Worm (Caenorhabditis elegans) whole organism, L4 larva: ENCODE results near the gene F02E11.7.
A peak's percentile ranks its signal among the peaks of the same experiment; 100 is the strongest.

Experiments
- F44E2.7 ChIP-seq: fragments of 200-800 bp; sonication (Bioruptor generic); IDR thresholded peaks from 2 replicates; pipeline ENCODE4 v2.1.2; 2022; ENCODE audit warnings: missing genetic modification characterization, missing compliant biosample characterization
- R02D3.7 ChIP-seq: fragments of 150-350 bp; sonication (generic microtip); optimal IDR thresholded peaks from 3 replicates; lab custom pipeline; 2014; ENCODE audit warnings: missing biosample characterization, missing genetic modification characterization
- T26A8.4 ChIP-seq: fragments of 200-800 bp; sonication (Bioruptor generic); IDR thresholded peaks from 2 replicates; pipeline ENCODE4 v1.3.6; 2022; ENCODE audit warnings: missing genetic modification characterization, missing compliant biosample characterization
- Y105C5A.15 ChIP-seq: fragments of 200-800 bp; sonication (Bioruptor generic); IDR thresholded peaks from 2 replicates; pipeline ENCODE4 v1.3.6; 2022; ENCODE audit warnings: missing genetic modification characterization, missing compliant biosample characterization
- Y5F2A.4 ChIP-seq: fragments of 200-800 bp; sonication (Bioruptor generic); optimal IDR thresholded peaks from 2 replicates; lab custom pipeline; 2018; ENCODE audit warnings: mild to moderate bottlenecking, missing genetic modification characterization, missing compliant biosample characterization
- ZK546.5 ChIP-seq, 2 experiments: sonication (generic microtip); optimal IDR thresholded peaks; 2 replicates each; lab custom pipeline; 2017; ENCODE audit warnings: missing biosample characterization in 2 of 2, missing genetic modification characterization in 2 of 2
- aha-1 ChIP-seq: fragments of 150-350 bp; peaks from one replicate; lab custom pipeline; 2014; ENCODE audit warnings: missing biosample characterization, missing genetic modification characterization
- arid-1 ChIP-seq: fragments of 200-800 bp; sonication (Bioruptor generic); conservative IDR thresholded peaks from 2 replicates; pipeline ENCODE4 v1.3.6; 2022; ENCODE audit warnings: missing genetic modification reagents, missing genetic modification characterization, missing compliant biosample characterization
- attf-4 ChIP-seq: sonication (generic microtip); optimal IDR thresholded peaks from 3 replicates; lab custom pipeline; 2017; ENCODE audit warnings: missing biosample characterization, missing genetic modification characterization
- ces-1 ChIP-seq: fragments of 150-350 bp; sonication (generic microtip); optimal IDR thresholded peaks from 4 replicates; lab custom pipeline; 2014; ENCODE audit warnings: missing biosample characterization, missing genetic modification reagents, missing genetic modification characterization
- daf-19 ChIP-seq: fragments of 200-800 bp; sonication (Bioruptor generic); conservative IDR thresholded peaks from 2 replicates; pipeline ENCODE4 v1.3.6; 2022; ENCODE audit warnings: missing genetic modification characterization, missing compliant biosample characterization
- dmd-6 ChIP-seq: fragments of 200-800 bp; sonication (Bioruptor generic); IDR thresholded peaks from 2 replicates; pipeline ENCODE4 v1.3.6; 2022; ENCODE audit warnings: missing genetic modification reagents, missing genetic modification characterization, missing compliant biosample characterization
- duxl-1 ChIP-seq: sonication (generic microtip); optimal IDR thresholded peaks from 2 replicates; lab custom pipeline; 2016; ENCODE audit warnings: mild to moderate bottlenecking, missing genetic modification characterization, moderate library complexity, missing compliant biosample characterization; ENCODE audit not compliant: poor library complexity
- egl-27 ChIP-seq: sonication (generic microtip); optimal IDR thresholded peaks from 3 replicates; lab custom pipeline; 2017; ENCODE audit warnings: missing biosample characterization, missing genetic modification reagents, missing genetic modification characterization
- egl-43 ChIP-seq: fragments of 200-800 bp; sonication (Bioruptor generic); IDR thresholded peaks from 2 replicates; pipeline ENCODE4 v1.3.6; 2022; ENCODE audit warnings: missing genetic modification reagents, missing genetic modification characterization, missing compliant biosample characterization
- hif-1 ChIP-seq, 2 experiments: sonication (generic microtip); optimal IDR thresholded peaks; 2 replicates each; lab custom pipeline; 2016 to 2017; ENCODE audit warnings: missing compliant biosample characterization in 2 of 2, missing genetic modification characterization in 2 of 2, missing genetic modification reagents in 2 of 2, missing genotype in 2 of 2, mild to moderate bottlenecking in 1 of 2
- hlh-30 ChIP-seq: sonication (generic microtip); optimal IDR thresholded peaks from 2 replicates; lab custom pipeline; 2017; ENCODE audit warnings: antibody characterized with exemption, mild to moderate bottlenecking, missing genetic modification characterization, missing compliant biosample characterization; ENCODE audit not compliant: insufficient read depth
- hmg-1.1 ChIP-seq: fragments of 200-800 bp; sonication (Bioruptor generic); IDR thresholded peaks from 2 replicates; pipeline ENCODE4 v1.3.6; 2022; ENCODE audit warnings: missing genetic modification reagents, missing genetic modification characterization, missing compliant biosample characterization
- lin-1 ChIP-seq: fragments of 200-800 bp; sonication (Bioruptor generic); IDR thresholded peaks from 2 replicates; pipeline ENCODE4 v1.3.6; 2022; ENCODE audit warnings: missing genetic modification reagents, missing genetic modification characterization, missing compliant biosample characterization
- lin-29 ChIP-seq: fragments of 200-800 bp; sonication (Bioruptor generic); IDR thresholded peaks from 2 replicates; pipeline ENCODE4 v1.3.6; 2022; ENCODE audit warnings: missing genetic modification reagents, missing genetic modification characterization, missing compliant biosample characterization
- lin-39 ChIP-seq: fragments of 150-350 bp; optimal IDR thresholded peaks from 2 replicates; lab custom pipeline; 2014; ENCODE audit warnings: missing biosample characterization, missing genetic modification reagents, missing genetic modification characterization
- madf-5 ChIP-seq, 2 experiments: fragments of 200-800 bp; sonication (Bioruptor generic); IDR thresholded peaks; 2 replicates each; pipeline ENCODE4 v1.3.6; 2022; ENCODE audit warnings: missing compliant biosample characterization in 2 of 2, missing genetic modification characterization in 2 of 2
- mes-2 ChIP-seq: sonication (generic microtip); optimal IDR thresholded peaks from 2 replicates; lab custom pipeline; 2016; ENCODE audit warnings: missing genotype, mild to moderate bottlenecking, missing genetic modification characterization, missing compliant biosample characterization; ENCODE audit not compliant: poor library complexity, severe bottlenecking
- mxl-2 ChIP-seq: fragments of 200-800 bp; sonication (Bioruptor generic); conservative IDR thresholded peaks from 2 replicates; pipeline ENCODE4 v1.3.6; 2022; ENCODE audit warnings: missing genetic modification reagents, missing genetic modification characterization, missing compliant biosample characterization
- nhr-10 ChIP-seq: fragments of 150-350 bp; optimal IDR thresholded peaks from 2 replicates; lab custom pipeline; 2014; ENCODE audit warnings: missing biosample characterization, missing genetic modification characterization
- nhr-42 ChIP-seq: fragments of 200-800 bp; sonication (Bioruptor generic); IDR thresholded peaks from 2 replicates; pipeline ENCODE4 v1.3.6; 2022; ENCODE audit warnings: missing genetic modification characterization, missing compliant biosample characterization
- nhr-76 ChIP-seq: fragments of 150-350 bp; optimal IDR thresholded peaks from 2 replicates; lab custom pipeline; 2014; ENCODE audit warnings: missing biosample characterization, missing genetic modification characterization
- nhr-77 ChIP-seq: fragments of 150-350 bp; optimal IDR thresholded peaks from 2 replicates; lab custom pipeline; 2014; ENCODE audit warnings: missing biosample characterization, missing genetic modification characterization
- pqm-1 ChIP-seq: sonication (generic microtip); optimal IDR thresholded peaks from 2 replicates; lab custom pipeline; 2017; ENCODE audit warnings: missing biosample characterization, missing genetic modification characterization
- saeg-2 ChIP-seq: fragments of 200-800 bp; sonication (Bioruptor generic); IDR thresholded peaks from 2 replicates; pipeline ENCODE4 v1.3.6; 2022; ENCODE audit warnings: missing genetic modification reagents, missing genetic modification characterization, missing compliant biosample characterization
- set-16 ChIP-seq: fragments of 200-800 bp; sonication (Bioruptor generic); IDR thresholded peaks from 2 replicates; pipeline ENCODE4 v1.3.6; 2022; ENCODE audit warnings: missing genetic modification reagents, missing genetic modification characterization, missing compliant biosample characterization
- snpc-4 ChIP-seq: fragments of 150-350 bp; optimal IDR thresholded peaks from 2 replicates; lab custom pipeline; 2014; ENCODE audit warnings: missing biosample characterization, missing genetic modification characterization
- unc-130 ChIP-seq: sonication (generic microtip); optimal IDR thresholded peaks from 2 replicates; lab custom pipeline; 2016; ENCODE audit warnings: missing genetic modification reagents, missing genetic modification characterization, missing compliant biosample characterization
- unc-62 ChIP-seq, 3 experiments: fragments of 150-350 bp in 1 of 3; sonication (generic microtip); optimal IDR thresholded peaks in 2 of 3; peaks in 1 of 3; 1 replicate in 1 of 3; 2 replicates in 2 of 3; lab custom pipeline; 2014 to 2017; ENCODE audit warnings: missing biosample characterization in 3 of 3, missing genetic modification characterization in 3 of 3, missing genetic modification reagents in 3 of 3, missing genotype in 1 of 3
- zfp-2 ChIP-seq: sonication (generic microtip); optimal IDR thresholded peaks from 2 replicates; lab custom pipeline; 2016; ENCODE audit warnings: mild to moderate bottlenecking, missing genetic modification characterization, missing compliant biosample characterization
- zfp-3 ChIP-seq: fragments of 200-800 bp; sonication (Bioruptor generic); conservative IDR thresholded peaks from 2 replicates; pipeline ENCODE4 v1.3.6; 2022; ENCODE audit warnings: missing genetic modification reagents, missing genetic modification characterization, missing compliant biosample characterization
- ztf-11 ChIP-seq: fragments of 150-350 bp; optimal IDR thresholded peaks from 2 replicates; lab custom pipeline; 2014; ENCODE audit warnings: missing biosample characterization, missing genetic modification characterization
- ztf-7 ChIP-seq: fragments of 150-350 bp; optimal IDR thresholded peaks from 2 replicates; lab custom pipeline; 2014; ENCODE audit warnings: missing biosample characterization, missing genetic modification characterization

F02E11.7 gene

DNA sequence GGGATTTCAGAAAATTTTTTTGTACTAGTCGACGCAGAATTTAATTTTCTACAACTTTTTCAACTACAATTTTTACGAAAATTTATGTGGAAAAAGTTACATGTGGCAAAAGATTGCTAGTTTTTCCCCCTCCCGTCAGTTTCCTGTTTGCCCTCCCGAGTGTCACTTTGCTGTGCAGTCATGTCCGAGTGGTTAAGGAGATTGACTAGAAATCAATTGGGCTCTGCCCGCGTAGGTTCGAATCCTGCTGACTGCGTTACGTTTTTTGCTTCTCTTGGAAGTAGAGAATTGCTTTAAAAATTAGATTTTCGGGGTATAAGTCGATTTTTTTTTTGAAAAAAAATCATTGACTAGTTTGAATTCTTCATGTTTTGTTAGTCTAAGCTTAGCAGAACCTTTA lies 350 bp downstream of the F02E11.7 start (continued):
- TF ChIP-seq lin-39 (tag; lab: Kevin White, UChicago) (no peak), lin-1 (GFP tag; lab: Robert Waterston, UW) (no peak), nhr-77 (tag; lab: Kevin White, UChicago) (no peak), hmg-1.1 (GFP tag; lab: Robert Waterston, UW) (0 out of 2 replicates have a peak, but pooled peaks have one; percentile 10), attf-4 (tag; lab: Kevin White, UChicago) (no peak), madf-5 (GFP tag; IDR thresholded peaks at IDR 0.05; lab: Robert Waterston, UW) (peak in 1 of 2 experiments; percentile 55; a peak in 1 of 4 replicates), zfp-2 (tag; lab: Kevin White, UChicago) (no peak), ZK546.5 (tag; optimal IDR thresholded peaks at IDR 0.05; lab: Kevin White, UChicago) (no peak), snpc-4 (no peak), nhr-10 (tag; lab: Kevin White, UChicago) (no peak), ces-1 (GFP tag; lab: Kevin White, UChicago) (no peak), Y105C5A.15 (GFP tag; lab: Robert Waterston, UW) (no peak), dmd-6 (GFP tag; lab: Robert Waterston, UW) (peak; percentile 28; the same call in 1 of the 2 replicates), mes-2 (tag; lab: Kevin White, UChicago) (peak; percentile 55), hif-1 (tag; optimal IDR thresholded peaks at IDR 0.05; lab: Kevin White, UChicago) (no peak), lin-29 (GFP tag; lab: Robert Waterston, UW) (no peak), nhr-76 (tag; lab: Kevin White, UChicago) (no peak)

DNA sequence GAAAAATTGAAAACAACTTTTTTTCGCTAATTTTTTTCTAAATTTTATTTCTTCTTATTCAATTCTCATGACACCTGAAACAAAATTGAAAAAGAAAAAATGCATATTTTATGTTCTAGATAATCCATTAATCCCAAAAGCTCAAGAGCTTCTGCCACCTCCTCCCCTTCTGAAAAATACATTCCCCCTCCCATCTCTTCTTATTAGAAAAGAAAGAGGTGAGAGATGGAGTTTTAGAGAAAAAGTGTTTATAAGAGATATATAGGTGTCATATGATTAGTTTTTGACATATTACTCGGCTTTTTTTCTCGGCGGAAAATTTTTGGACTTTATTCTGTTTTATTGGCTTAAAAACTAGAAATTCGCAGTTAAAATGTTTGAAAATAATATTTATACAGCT lies 3.1 kb downstream of the F02E11.7 start:
- TF ChIP-seq nhr-42 = no peak
- TF ChIP-seq hlh-30 (tag; lab: Kevin White, UChicago) = peak; percentile 39

DNA sequence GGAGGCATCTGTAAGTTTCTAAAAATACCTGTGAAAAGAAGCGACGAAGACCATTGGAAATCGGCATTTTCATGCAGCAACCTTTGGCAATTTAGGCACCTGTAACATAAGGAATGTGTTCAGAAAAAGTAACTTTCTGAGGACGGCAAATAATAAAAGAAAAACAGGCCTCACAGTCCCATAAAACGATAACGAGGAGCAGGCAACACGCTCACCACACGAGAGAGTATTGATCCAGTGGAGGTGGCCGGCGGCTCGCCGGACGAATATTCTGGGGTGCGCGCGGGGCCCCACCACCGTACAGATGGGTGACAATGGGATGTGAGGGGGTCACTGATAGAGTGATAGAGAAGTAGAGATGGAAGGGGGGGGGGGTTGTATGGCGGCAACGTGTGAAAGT lies 7.5 kb downstream of the F02E11.7 start, which contains the start of gene F02E11.3:
TSS of gene F02E11.3 (minus strand) at position 101 of the 400 bp plus-strand sequence.
- peak; percentile 58 for TF ChIP-seq aha-1 (tag; lab: Kevin White, UChicago)
- TF ChIP-seq hlh-30 (tag; lab: Kevin White, UChicago) = no peak
- peak; percentile 45; the same call in 1 of the 2 replicates for TF ChIP-seq set-16 (GFP tag; lab: Robert Waterston, UW)
- TF ChIP-seq dmd-6 (GFP tag; lab: Robert Waterston, UW) = no peak
- no peak for TF ChIP-seq ZK546.5 (tag; optimal IDR thresholded peaks at IDR 0.05; lab: Kevin White, UChicago)
- TF ChIP-seq egl-27 (tag; lab: Kevin White, UChicago) = no peak
- no peak for TF ChIP-seq nhr-77 (tag; lab: Kevin White, UChicago)
- TF ChIP-seq zfp-3 (GFP tag; lab: Robert Waterston, UW) = no peak
- no peak for TF ChIP-seq saeg-2 (GFP tag; lab: Robert Waterston, UW)
- TF ChIP-seq unc-130 (GFP tag; lab: Kevin White, UChicago) = no peak
- TF ChIP-seq lin-29 (GFP tag; lab: Robert Waterston, UW) = no peak
- TF ChIP-seq egl-43 (GFP tag; lab: Robert Waterston, UW) = no peak

DNA sequence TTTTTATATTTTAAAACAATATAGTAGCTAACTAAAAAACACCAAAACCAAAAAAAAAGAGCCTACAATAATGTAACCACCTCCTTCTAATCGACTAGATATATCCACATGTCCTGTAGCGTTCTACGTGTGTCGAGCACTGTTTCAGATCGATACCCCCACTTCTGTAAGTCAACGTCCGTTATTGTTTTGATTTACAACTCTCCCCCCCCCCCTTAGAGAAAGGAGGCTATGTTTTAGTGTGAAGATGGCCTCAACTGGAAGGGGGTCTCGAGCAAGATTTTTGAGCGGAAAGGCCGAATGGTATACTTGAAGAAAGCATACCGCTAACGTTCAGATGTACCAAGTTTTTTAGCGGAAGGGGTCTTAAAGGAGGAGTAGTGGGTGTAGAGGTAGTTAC lies 10.2 kb downstream of the F02E11.7 start, which contains the start of gene F02E11.4:
TSS of gene F02E11.4 (minus strand) at position 101 of the 400 bp plus-strand sequence.
- TF ChIP-seq mxl-2 (GFP tag; lab: Robert Waterston, UW) (no peak), aha-1 (tag; lab: Kevin White, UChicago) (peak; percentile 59), daf-19 (GFP tag; lab: Robert Waterston, UW) (no peak), Y5F2A.4 (GFP tag; lab: Kevin White, UChicago) (no peak), hlh-30 (tag; lab: Kevin White, UChicago) (no peak), ztf-11 (tag; lab: Kevin White, UChicago) (no peak), unc-62 (GFP tag; optimal IDR thresholded peaks at IDR 0.05 in 1 of 2; lab: Kevin White, UChicago) (peak in 1 of 2 experiments; percentile 6), unc-62 (tag; optimal IDR thresholded peaks at IDR 0.05; lab: Kevin White, UChicago) (no peak), duxl-1 (tag; lab: Kevin White, UChicago) (no peak), ztf-7 (tag; lab: Kevin White, UChicago) (no peak), hif-1 (tag; optimal IDR thresholded peaks at IDR 0.05; lab: Kevin White, UChicago) (no peak), R02D3.7 (tag; lab: Kevin White, UChicago) (no peak), pqm-1 (tag; lab: Kevin White, UChicago) (no peak), F44E2.7 (GFP tag; lab: Robert Waterston, UW) (no peak), arid-1 (GFP tag; lab: Robert Waterston, UW) (0 out of 2 replicates have a peak, but pooled peaks have one; percentile 34), T26A8.4 (GFP tag; lab: Robert Waterston, UW) (no peak)
